Fruit fly (Drosophila melanogaster): Measurements from ENCODE around the gene CG17328.
A peak's percentile ranks its signal among the peaks of the same experiment; 100 is the strongest.

The CG17328 gene

DNA sequence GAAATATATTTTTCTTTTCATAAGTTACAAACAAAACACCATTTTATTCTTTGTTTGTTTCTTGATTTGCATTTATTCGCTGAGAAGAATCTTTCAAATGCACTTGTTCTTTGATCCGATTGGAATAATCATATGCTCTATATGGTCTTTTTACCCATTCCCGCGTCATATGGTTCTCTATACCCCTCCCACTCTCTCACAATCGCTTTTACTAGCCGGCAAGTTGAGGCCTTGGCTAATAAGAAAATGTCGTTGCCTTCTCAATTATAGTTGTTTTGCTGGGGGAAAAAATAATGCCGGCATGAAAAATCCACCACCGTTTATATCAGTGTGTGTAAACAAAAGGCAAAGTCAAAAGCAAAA lies 30.9 kb upstream of the CG17328 start:
- no peak for TF ChIP-seq ovo (GFP tag; optimal IDR thresholded peaks at IDR 0.05)
- peak; percentile 73 for TF ChIP-seq kay (GFP tag; ENCODE audit: borderline replicate concordance)

DNA sequence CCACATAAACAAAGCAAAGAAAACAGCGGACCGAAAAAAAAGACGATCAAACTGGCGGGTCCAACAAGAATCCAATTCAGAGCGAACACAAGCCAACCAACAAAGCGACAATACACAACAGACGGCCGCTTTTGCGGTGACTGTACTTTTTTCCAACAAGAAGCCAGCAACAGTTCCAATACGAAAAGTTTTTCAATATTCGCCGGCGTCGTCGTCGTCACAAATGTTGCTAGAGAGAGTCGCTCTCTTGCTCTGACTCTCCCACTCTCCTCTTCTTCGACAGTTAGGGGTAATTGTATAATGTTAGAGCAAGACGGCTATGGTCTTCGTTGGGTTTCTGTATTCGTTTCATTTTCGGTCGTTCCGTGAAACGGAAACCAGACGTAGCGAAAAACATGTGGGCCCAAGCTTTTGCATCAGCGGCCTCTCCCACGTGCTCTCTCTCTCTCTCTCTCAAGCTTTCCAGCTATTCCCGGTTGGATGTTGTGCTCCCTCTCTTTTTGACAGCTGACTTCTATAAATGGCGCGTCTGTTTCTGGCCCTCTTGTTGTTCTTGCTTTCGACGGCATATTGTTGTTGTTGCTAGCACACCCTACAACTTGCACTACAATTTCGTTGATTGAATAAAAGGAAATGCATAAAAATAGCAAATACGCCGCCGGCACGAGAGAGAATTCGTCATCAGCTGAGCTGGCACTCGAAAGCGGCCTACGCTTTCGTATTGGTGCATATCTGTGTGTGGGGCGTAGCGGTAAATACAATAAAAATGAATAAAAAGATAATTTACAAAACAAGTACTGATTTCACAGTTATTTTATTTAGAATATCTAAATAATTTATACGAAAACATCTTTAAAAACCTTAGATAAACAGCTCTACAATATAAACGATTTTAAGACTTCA lies 30.3 kb upstream of the CG17328 start:
- TF ChIP-seq CG7101 (tag; optimal IDR thresholded peaks at IDR 0.05) (peak; percentile 94), Mnt (GFP tag; optimal IDR thresholded peaks at IDR 0.05) (peak; percentile 99), cnc (optimal IDR thresholded peaks at IDR 0.05) (no peak), bab1 (GFP tag; optimal IDR thresholded peaks at IDR 0.05) (peak; percentile 92), ovo (GFP tag; optimal IDR thresholded peaks at IDR 0.05) (peak; percentile 86), kay (GFP tag; ENCODE audit: borderline replicate concordance) (peak; percentile 99), CG33017 (tag; optimal IDR thresholded peaks at IDR 0.05) (peak; percentile 85), CG14711 (tag; optimal IDR thresholded peaks at IDR 0.05) (peak; percentile 65), CG11617 (GFP tag; optimal IDR thresholded peaks at IDR 0.05) (peak; percentile 98), CG7045 (GFP tag; optimal IDR thresholded peaks at IDR 0.05) (peak; percentile 92), pad (GFP tag; optimal IDR thresholded peaks at IDR 0.05) (peak; percentile 100), Hr96 (GFP tag; optimal IDR thresholded peaks at IDR 0.05) (peak; percentile 89), toe (GFP tag; optimal IDR thresholded peaks at IDR 0.05) (no peak), tj (GFP tag; optimal IDR thresholded peaks at IDR 0.05) (peak; percentile 85), Clk (GFP tag; optimal IDR thresholded peaks at IDR 0.05) (peak; percentile 52), CG5204 (GFP tag; optimal IDR thresholded peaks at IDR 0.05) (no peak), Crg-1 (GFP tag; optimal IDR thresholded peaks at IDR 0.05) (peak; percentile 84), CG1620 (GFP tag; optimal IDR thresholded peaks at IDR 0.05) (peak; percentile 32), CG12768 (GFP tag; optimal IDR thresholded peaks at IDR 0.05) (peak; percentile 93), cic (GFP tag; optimal IDR thresholded peaks at IDR 0.05) (peak; percentile 99)

DNA sequence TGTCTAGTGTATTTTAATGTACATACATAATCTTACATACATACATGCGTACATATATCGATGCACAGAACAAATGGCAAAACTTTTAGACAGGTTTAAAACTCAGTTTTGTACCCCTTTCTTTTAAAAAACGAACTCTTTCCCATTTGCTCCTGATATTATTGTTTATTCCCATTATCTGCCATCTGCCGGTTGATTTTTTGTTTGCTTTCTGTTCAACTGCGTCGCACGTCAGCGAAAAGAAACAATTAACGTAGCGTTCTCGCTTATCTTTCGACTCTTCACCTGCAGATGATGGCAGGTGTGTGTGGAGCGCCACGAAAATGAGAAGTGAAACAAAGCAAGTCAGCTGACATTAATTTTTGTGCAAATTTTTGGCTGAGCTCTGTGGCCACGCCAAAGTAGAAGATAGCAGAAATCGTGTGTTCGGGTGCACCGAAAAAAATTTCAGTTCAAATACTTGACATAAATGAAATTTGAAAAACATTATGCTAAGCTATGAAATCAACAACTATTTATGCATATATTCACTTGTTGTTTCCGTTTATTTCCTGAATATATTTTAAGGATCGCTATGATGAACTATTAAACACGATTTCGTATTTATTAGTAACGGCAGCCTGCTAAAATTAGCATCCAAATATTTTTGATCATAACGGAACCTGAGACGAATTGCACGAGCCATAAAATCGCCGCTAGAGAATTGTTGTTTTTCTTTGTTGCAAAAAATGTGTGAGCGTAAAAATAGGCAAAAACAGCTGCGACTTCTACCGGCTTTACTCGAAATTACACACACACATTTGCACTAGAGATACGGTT lies 28.9 kb upstream of the CG17328 start:
- TF ChIP-seq CG5204 (GFP tag; optimal IDR thresholded peaks at IDR 0.05) (no peak), pad (GFP tag; optimal IDR thresholded peaks at IDR 0.05) (no peak), toe (GFP tag; optimal IDR thresholded peaks at IDR 0.05) (peak; percentile 46), kay (GFP tag; ENCODE audit: borderline replicate concordance) (peak; percentile 85), CG7045 (GFP tag; optimal IDR thresholded peaks at IDR 0.05) (peak; percentile 17), CG11617 (GFP tag; optimal IDR thresholded peaks at IDR 0.05) (peak; percentile 31), cnc (optimal IDR thresholded peaks at IDR 0.05) (no peak), Mnt (GFP tag; optimal IDR thresholded peaks at IDR 0.05) (no peak), CG33017 (tag; optimal IDR thresholded peaks at IDR 0.05) (no peak), Hr96 (GFP tag; optimal IDR thresholded peaks at IDR 0.05) (no peak), ovo (GFP tag; optimal IDR thresholded peaks at IDR 0.05) (peak; percentile 67), CG12768 (GFP tag; optimal IDR thresholded peaks at IDR 0.05) (peak; percentile 4), Crg-1 (GFP tag; optimal IDR thresholded peaks at IDR 0.05) (no peak), bab1 (GFP tag; optimal IDR thresholded peaks at IDR 0.05) (peak; percentile 22), CG1620 (GFP tag; optimal IDR thresholded peaks at IDR 0.05) (peak; percentile 15), CG7101 (tag; optimal IDR thresholded peaks at IDR 0.05) (peak; percentile 50), Clk (GFP tag; optimal IDR thresholded peaks at IDR 0.05) (no peak), tj (GFP tag; optimal IDR thresholded peaks at IDR 0.05) (peak; percentile 34), cic (GFP tag; optimal IDR thresholded peaks at IDR 0.05) (no peak), CG14711 (tag; optimal IDR thresholded peaks at IDR 0.05) (peak; percentile 45)

DNA sequence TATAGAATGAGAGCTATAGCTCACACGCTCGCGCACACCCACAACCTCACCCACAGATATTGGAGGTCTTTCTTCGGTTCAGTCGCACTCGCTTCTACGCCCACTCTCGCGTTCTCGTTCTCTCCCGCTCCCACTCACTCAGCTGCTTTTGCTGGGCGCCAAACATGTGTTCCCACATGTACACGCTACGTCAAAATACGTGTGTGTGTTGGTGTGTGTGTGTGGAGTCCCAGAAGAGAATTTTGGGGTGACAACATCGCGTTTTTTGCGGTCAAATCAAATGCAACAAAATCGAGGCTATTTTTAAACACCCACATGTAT lies 28.3 kb upstream of the CG17328 start:
- TF ChIP-seq Mnt (GFP tag; optimal IDR thresholded peaks at IDR 0.05) (peak; percentile 85), pad (GFP tag; optimal IDR thresholded peaks at IDR 0.05) (peak; percentile 73), Clk (GFP tag; optimal IDR thresholded peaks at IDR 0.05) (no peak), kay (GFP tag; ENCODE audit: borderline replicate concordance) (peak; percentile 62), cic (GFP tag; optimal IDR thresholded peaks at IDR 0.05) (peak; percentile 95), CG33017 (tag; optimal IDR thresholded peaks at IDR 0.05) (no peak), ovo (GFP tag; optimal IDR thresholded peaks at IDR 0.05) (no peak)

dm6 chr2L:16272730-16273129 lies 27.0 kb upstream of the CG17328 start:
- TF ChIP-seq Mnt (GFP tag; optimal IDR thresholded peaks at IDR 0.05) (peak; percentile 33), cnc (optimal IDR thresholded peaks at IDR 0.05) (no peak), toe (GFP tag; optimal IDR thresholded peaks at IDR 0.05) (peak; percentile 31), CG12768 (GFP tag; optimal IDR thresholded peaks at IDR 0.05) (peak; percentile 17), Clk (GFP tag; optimal IDR thresholded peaks at IDR 0.05) (no peak), CG5204 (GFP tag; optimal IDR thresholded peaks at IDR 0.05) (no peak), Crg-1 (GFP tag; optimal IDR thresholded peaks at IDR 0.05) (no peak), Hr96 (GFP tag; optimal IDR thresholded peaks at IDR 0.05) (no peak), cic (GFP tag; optimal IDR thresholded peaks at IDR 0.05) (peak; percentile 82), kay (GFP tag; ENCODE audit: borderline replicate concordance) (peak; percentile 86), CG1620 (GFP tag; optimal IDR thresholded peaks at IDR 0.05) (peak; percentile 11), pad (GFP tag; optimal IDR thresholded peaks at IDR 0.05) (peak; percentile 8), tj (GFP tag; optimal IDR thresholded peaks at IDR 0.05) (no peak), CG14711 (tag; optimal IDR thresholded peaks at IDR 0.05) (peak; percentile 28), CG33017 (tag; optimal IDR thresholded peaks at IDR 0.05) (no peak), CG7101 (tag; optimal IDR thresholded peaks at IDR 0.05) (peak; percentile 60), bab1 (GFP tag; optimal IDR thresholded peaks at IDR 0.05) (no peak), CG11617 (GFP tag; optimal IDR thresholded peaks at IDR 0.05) (no peak), ovo (GFP tag; optimal IDR thresholded peaks at IDR 0.05) (peak; percentile 56), CG7045 (GFP tag; optimal IDR thresholded peaks at IDR 0.05) (no peak)

All from whole organism, adult.